Worm (Caenorhabditis elegans): ENCODE results near the gene nucb-1.
A peak's percentile ranks its signal among the peaks of the same experiment; 100 is the strongest.

The nucb-1 gene

DNA sequence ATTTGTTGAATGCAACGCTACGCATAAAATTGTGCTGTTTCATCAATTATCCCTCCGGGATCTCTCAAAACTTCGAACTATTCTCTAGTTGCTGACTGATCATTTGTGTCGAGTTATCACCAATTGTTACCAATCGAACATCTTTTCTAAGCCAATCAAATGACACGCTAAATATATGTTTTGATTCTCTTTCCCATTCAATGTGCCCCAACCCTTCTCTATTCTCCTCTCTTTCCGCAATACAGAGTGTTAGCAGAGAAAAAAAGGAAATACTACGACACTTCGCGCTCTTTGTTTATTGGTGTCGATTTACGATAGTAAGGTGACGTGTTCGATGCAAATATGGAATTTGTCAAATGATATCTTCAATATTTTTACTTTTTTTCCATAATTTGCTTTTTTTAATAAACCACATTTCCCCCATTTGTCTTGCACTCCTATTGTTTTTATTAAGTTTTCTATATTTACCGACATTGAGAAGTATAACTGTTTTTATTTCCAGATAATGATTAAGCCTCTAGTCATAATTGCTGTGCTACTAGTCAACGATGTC, at the start of gene nucb-1:
Gene nucb-1 (plus strand): TSS at position 503 of the 553 bp plus-strand sequence.
- TF ChIP-seq sdc-2 (tag; optimal IDR thresholded peaks at IDR 0.05): peak; percentile 33
- peak; percentile 78 for TF ChIP-seq unc-55 (GFP tag; optimal IDR thresholded peaks at IDR 0.05)
- TF ChIP-seq ceh-45 (GFP tag; IDR thresholded peaks at IDR 0.05): no peak
- TF ChIP-seq unc-42 (tag; optimal IDR thresholded peaks at IDR 0.05): peak; percentile 26
- TF ChIP-seq tbx-2 (tag; optimal IDR thresholded peaks at IDR 0.05): peak; percentile 56
- TF ChIP-seq pax-1 (tag; optimal IDR thresholded peaks at IDR 0.05): peak; percentile 40
- peak; percentile 89 for TF ChIP-seq ceh-34 (tag; optimal IDR thresholded peaks at IDR 0.05)
- TF ChIP-seq mec-3 (tag; optimal IDR thresholded peaks at IDR 0.05; ENCODE audit: borderline replicate concordance): no peak
- no peak for TF ChIP-seq ref-2 (tag; optimal IDR thresholded peaks at IDR 0.05)
- TF ChIP-seq madf-2 (tag; optimal IDR thresholded peaks at IDR 0.05): peak; percentile 39
- peak; percentile 10 for TF ChIP-seq hlh-8 (tag; optimal IDR thresholded peaks at IDR 0.05)
- TF ChIP-seq hlh-30 (tag; optimal IDR thresholded peaks at IDR 0.05; ENCODE audit: insufficient read depth): peak; percentile 27
- TF ChIP-seq nfya-1 (tag; optimal IDR thresholded peaks at IDR 0.05): peak; percentile 73
- peak; percentile 63 for TF ChIP-seq dve-1 (tag; optimal IDR thresholded peaks at IDR 0.05)

DNA sequence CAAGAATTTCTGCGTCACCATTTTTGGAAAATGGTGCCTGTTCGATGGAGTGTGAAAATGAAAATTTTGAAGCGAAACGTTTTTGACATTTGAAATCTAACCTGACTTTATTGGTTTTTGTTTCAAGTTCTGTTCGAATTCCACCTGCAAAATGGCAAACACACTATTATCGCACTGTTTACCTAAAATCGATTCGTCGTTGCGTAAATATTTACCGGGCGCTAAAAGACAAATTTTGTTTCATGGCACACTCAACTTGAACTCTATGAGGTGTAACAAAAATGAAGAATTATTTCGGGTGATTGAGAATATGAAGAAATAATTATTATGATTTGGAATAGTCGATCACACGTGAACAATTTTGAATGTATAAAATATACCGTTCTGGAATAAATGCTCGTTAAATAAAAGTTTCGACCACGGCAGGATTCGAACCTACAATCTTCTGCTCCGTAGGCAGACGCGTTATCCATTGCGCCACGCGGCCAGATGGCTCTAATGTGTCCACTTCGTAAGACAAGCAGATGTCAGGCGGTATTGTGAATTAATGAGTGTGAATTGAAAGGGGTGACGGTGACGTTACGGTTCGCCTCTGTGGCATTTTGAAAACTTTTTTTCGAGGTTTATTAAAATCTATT, 49.2 kb upstream of the nucb-1 start:
- peak; percentile 11 for TF ChIP-seq ref-2 (tag; optimal IDR thresholded peaks at IDR 0.05)
- no peak for TF ChIP-seq sdc-2 (tag; optimal IDR thresholded peaks at IDR 0.05)

DNA sequence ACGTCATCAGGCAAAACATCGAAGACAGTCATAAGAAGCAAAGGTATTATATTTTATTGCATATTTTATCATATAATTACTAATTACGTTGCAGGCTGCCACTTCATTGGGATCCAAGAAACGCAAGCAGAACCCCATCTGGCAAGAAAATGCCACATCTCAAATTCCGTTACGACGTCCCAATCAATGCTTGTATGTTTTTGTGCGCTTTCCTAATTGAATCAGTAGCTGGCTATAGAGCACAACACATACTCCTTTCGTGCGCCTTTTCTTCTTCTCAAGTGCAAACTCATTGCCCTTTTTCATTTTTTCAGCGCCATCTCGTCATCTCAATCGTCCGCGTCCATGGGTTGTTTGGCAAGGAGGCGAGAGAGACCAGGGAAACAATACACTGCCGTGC, 46.6 kb upstream of the nucb-1 start:
- TF ChIP-seq unc-42 (tag; optimal IDR thresholded peaks at IDR 0.05) (peak; percentile 85), pax-1 (tag; optimal IDR thresholded peaks at IDR 0.05) (no peak)

DNA sequence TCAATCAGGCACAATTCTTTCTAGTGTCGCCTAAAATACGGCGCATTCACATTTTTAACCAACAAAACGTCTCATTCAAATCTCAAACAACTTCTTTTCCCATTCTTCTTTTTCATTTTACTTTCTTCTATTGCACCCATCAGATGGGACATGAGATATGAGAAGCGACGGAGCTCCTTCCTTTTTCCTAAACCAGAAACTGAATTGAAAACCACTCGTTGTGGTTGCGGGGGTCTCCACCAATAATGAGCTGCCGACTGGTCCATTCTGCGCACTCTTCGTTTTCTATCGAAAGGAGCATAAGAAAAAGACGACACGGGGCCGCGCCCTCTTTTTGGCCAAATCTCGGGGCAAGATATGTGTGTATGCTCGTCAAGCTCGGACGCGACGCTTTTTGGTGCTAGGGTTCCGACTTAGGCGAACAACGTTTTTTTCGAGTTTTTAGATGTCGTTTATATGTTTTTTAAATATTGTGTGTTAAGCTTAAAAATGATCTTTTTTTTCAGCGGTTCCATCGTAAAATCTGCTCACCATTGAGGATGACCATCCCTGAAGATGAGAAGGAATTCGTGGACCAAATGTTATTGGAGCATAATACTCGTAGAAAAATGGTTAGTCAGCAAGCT, 43.1 kb upstream of the nucb-1 start, which contains the start of gene F09B9.5:
Gene F09B9.5 (plus strand): TSS at position 501 of the 626 bp plus-strand sequence.
- TF ChIP-seq fkh-6 (tag; optimal IDR thresholded peaks at IDR 0.05) (no peak), gmeb-2 (tag; optimal IDR thresholded peaks at IDR 0.05) (no peak), nfya-1 (tag; optimal IDR thresholded peaks at IDR 0.05) (peak; percentile 27), unc-42 (tag; optimal IDR thresholded peaks at IDR 0.05) (peak; percentile 27)

- TF ChIP-seq unc-42 (tag; optimal IDR thresholded peaks at IDR 0.05) (peak; percentile 73), pat-9 (tag; optimal IDR thresholded peaks at IDR 0.05) (no peak), ceh-45 (GFP tag; IDR thresholded peaks at IDR 0.05) (no peak)
Measured at ce11 chrX:10155127-10155526, 42.4 kb upstream of the nucb-1 start.

DNA sequence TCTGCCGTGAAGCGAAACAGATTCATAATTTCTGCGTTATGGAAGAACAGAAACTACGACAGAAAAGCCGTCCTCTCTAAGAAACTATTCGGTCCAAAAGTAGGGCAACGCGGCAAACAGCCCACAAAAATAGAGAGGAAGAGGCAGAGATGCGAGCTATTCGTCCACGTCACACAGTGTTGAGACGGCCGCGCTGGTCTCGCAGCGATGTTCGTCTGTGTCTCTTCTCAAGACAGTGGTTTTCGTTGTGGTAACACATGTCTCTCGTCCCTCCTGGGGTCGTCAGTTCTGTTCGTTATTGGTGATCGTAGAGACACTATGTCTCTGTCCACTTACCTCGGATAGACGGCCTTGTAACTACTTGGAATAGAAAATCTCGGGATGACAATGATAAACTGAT, 38.8 kb upstream of the nucb-1 start, which contains the start of gene erd-2.1:
Gene erd-2.1 (minus strand): TSS at position 114 of the 400 bp plus-strand sequence.
- TF ChIP-seq dve-1 (tag; optimal IDR thresholded peaks at IDR 0.05) (no peak), ceh-18 (tag; optimal IDR thresholded peaks at IDR 0.05) (peak; percentile 13), unc-42 (tag; optimal IDR thresholded peaks at IDR 0.05) (peak; percentile 22), hlh-30 (tag; optimal IDR thresholded peaks at IDR 0.05; ENCODE audit: insufficient read depth) (peak; percentile 47), ref-2 (tag; optimal IDR thresholded peaks at IDR 0.05) (peak; percentile 55), F13H6.1 (tag; optimal IDR thresholded peaks at IDR 0.05) (no peak), rnt-1 (tag; optimal IDR thresholded peaks at IDR 0.05) (peak; percentile 46), ceh-31 (tag; optimal IDR thresholded peaks at IDR 0.05) (peak; percentile 28), tbx-2 (tag; optimal IDR thresholded peaks at IDR 0.05) (peak; percentile 8), sdc-2 (tag; optimal IDR thresholded peaks at IDR 0.05) (peak; percentile 35), elt-4 (tag; optimal IDR thresholded peaks at IDR 0.05) (no peak), nfya-1 (tag; optimal IDR thresholded peaks at IDR 0.05) (peak; percentile 50)

DNA sequence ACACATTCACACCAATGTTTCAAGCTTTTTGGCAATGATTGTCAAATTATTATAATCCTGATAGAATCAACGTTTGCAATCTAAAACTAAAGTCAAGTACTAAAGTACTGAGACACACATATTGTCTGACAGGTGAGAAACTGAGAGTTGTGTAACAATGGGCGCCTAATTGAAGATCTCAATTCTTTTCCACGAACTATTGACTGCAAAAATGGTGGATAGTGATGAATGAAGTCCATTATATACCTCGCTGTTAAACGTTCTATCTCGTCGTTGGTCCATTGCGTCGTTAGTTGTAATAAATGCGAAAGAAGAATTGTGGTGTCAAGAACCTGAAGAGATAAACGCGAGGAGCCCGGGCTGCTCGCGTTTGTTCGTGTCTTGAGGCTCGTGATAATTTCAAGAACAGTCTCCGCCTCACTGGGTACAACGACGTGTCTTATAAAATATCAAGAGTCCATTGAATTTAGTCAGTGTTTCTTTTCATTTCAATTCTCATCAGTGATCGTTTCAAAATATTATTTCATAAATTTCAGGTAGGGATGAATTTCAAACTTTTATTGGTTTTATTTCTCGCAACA, 37.3 kb upstream of the nucb-1 start, which contains the start of gene F09B9.4:
Gene F09B9.4 (plus strand): TSS at position 531 of the 581 bp plus-strand sequence.
- TF ChIP-seq C08G9.2 (tag; optimal IDR thresholded peaks at IDR 0.05) (no peak), ceh-9 (tag; optimal IDR thresholded peaks at IDR 0.05) (no peak), unc-3 (GFP tag; conservative IDR thresholded peaks at IDR 0.05) (no peak), unc-3 (tag; optimal IDR thresholded peaks at IDR 0.05) (no peak), zip-5 (tag; optimal IDR thresholded peaks at IDR 0.05) (no peak), hlh-6 (tag; optimal IDR thresholded peaks at IDR 0.05) (no peak), pat-9 (tag; optimal IDR thresholded peaks at IDR 0.05) (no peak), ceh-19 (GFP tag; optimal IDR thresholded peaks at IDR 0.05) (no peak), dmd-4 (tag; optimal IDR thresholded peaks at IDR 0.05; ENCODE audit: borderline replicate concordance) (no peak), pros-1 (tag; optimal IDR thresholded peaks at IDR 0.05) (no peak), ceh-6 (GFP tag; optimal IDR thresholded peaks at IDR 0.05) (no peak), ceh-48 (tag; optimal IDR thresholded peaks at IDR 0.05) (no peak), pax-1 (tag; optimal IDR thresholded peaks at IDR 0.05) (no peak)

Measured in whole organism, late embryonic.